Worm (Caenorhabditis elegans): Measurements from ENCODE around the gene fbxa-7.

- no peak for TF ChIP-seq nhr-2 (tag; optimal IDR thresholded peaks at IDR 0.05)
- no peak for TF ChIP-seq nhr-237 (tag; optimal IDR thresholded peaks at IDR 0.05)
- no peak for TF ChIP-seq unc-62 (GFP tag; optimal IDR thresholded peaks at IDR 0.05)
- no peak for TF ChIP-seq nhr-12 (tag; optimal IDR thresholded peaks at IDR 0.05)
- TF ChIP-seq drap-1 (GFP tag; optimal IDR thresholded peaks at IDR 0.05), result no peak
- no peak for TF ChIP-seq snpc-4 (tag; optimal IDR thresholded peaks at IDR 0.05)
- no peak for TF ChIP-seq pha-4 (tag; optimal IDR thresholded peaks at IDR 0.05)
- TF ChIP-seq ztf-11 (tag; optimal IDR thresholded peaks at IDR 0.05), result no peak
- no peak for TF ChIP-seq flh-1 (GFP tag; optimal IDR thresholded peaks at IDR 0.05)
- no peak for TF ChIP-seq bed-3 (GFP tag; optimal IDR thresholded peaks at IDR 0.05)
- no peak for TF ChIP-seq ces-1 (GFP tag; optimal IDR thresholded peaks at IDR 0.05)
- no peak for TF ChIP-seq nhr-28 (tag; optimal IDR thresholded peaks at IDR 0.05)
Observed at ce11 chrIII:2219408-2219807, 31.8 kb downstream of the fbxa-7 start, which contains the start of gene fbxa-12.
